Worm (Caenorhabditis elegans) whole organism, young adult: ENCODE measurements around the gene F56H11.2.

ENCODE experiments used
- dpl-1 ChIP-seq: fragments of 150-350 bp; optimal IDR thresholded peaks from 2 replicates; lab custom pipeline; 2014; ENCODE audit warnings: missing biosample characterization, missing genetic modification reagents, missing genetic modification characterization
- pha-4 ChIP-seq: fragments of 150-350 bp; sonication (generic microtip); optimal IDR thresholded peaks from 2 replicates; lab custom pipeline; 2014; ENCODE audit warnings: missing biosample characterization, missing genetic modification reagents, missing genetic modification characterization

DNA sequence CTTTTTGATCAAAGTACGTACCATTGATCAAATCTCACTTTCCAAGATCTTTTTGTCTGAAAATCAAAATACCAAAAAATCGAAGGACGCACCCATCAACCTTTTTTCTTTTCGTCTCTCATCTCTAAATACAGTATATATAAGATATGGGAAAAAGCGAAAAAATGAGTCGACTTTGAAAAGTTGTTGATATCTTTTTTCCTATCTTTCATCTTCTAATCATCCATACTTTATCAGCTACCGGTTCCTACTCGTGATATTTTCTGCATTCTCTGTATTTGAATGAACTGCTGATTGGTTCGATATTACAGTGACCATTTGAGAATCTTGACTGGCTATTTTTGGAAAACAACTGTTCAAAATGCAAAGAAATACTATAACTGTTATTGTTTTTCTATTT lies 16.1 kb downstream of the F56H11.2 start, which contains the start of gene C33A12.19:
- TF ChIP-seq dpl-1 (GFP tag; lab: Kevin White, UChicago) (no peak), pha-4 (tag; lab: Kevin White, UChicago) (no peak)
